Worm (Caenorhabditis elegans) whole organism, L3 larva: Measurements from ENCODE around the gene C36E6.8.

Experiments used
- R02D3.7 ChIP-seq: fragments of 150-350 bp; optimal IDR thresholded peaks from 2 replicates; lab custom pipeline; 2014; ENCODE audit warnings: missing biosample characterization, missing genetic modification characterization
- ZK546.5 ChIP-seq: sonication (generic microtip); optimal IDR thresholded peaks from 2 replicates; lab custom pipeline; 2017; ENCODE audit warnings: missing biosample characterization, missing genetic modification characterization
- aly-2 ChIP-seq: fragments of 150-350 bp; optimal IDR thresholded peaks from 2 replicates; lab custom pipeline; 2014; ENCODE audit warnings: missing biosample characterization, missing genetic modification characterization
- ama-1 ChIP-seq: fragments of 150-350 bp; optimal IDR thresholded peaks from 2 replicates; lab custom pipeline; 2018
- ceh-16 ChIP-seq: sonication (generic microtip); optimal IDR thresholded peaks from 2 replicates; lab custom pipeline; 2017; ENCODE audit warnings: missing biosample characterization, missing genetic modification characterization
- ceh-28 ChIP-seq: fragments of 150-350 bp; optimal IDR thresholded peaks from 2 replicates; lab custom pipeline; 2014; ENCODE audit warnings: missing biosample characterization, missing genetic modification reagents, missing genetic modification characterization
- ceh-82 ChIP-seq: fragments of 150-350 bp; optimal IDR thresholded peaks from 2 replicates; lab custom pipeline; 2014; ENCODE audit warnings: missing biosample characterization, missing genetic modification characterization
- ceh-9 ChIP-seq: sonication (generic microtip); optimal IDR thresholded peaks from 2 replicates; lab custom pipeline; 2018; ENCODE audit warnings: missing biosample characterization, missing genetic modification characterization
- daf-12 ChIP-seq: fragments of 150-350 bp; optimal IDR thresholded peaks from 2 replicates; lab custom pipeline; 2014; ENCODE audit warnings: missing biosample characterization, missing genetic modification reagents, missing genetic modification characterization
- egl-27 ChIP-seq: sonication (generic microtip); optimal IDR thresholded peaks from 4 replicates; lab custom pipeline; 2017; ENCODE audit warnings: missing biosample characterization, missing genetic modification reagents, missing genetic modification characterization
- egl-5 ChIP-seq: fragments of 150-350 bp; optimal IDR thresholded peaks from 2 replicates; lab custom pipeline; 2017; ENCODE audit warnings: missing biosample characterization, missing genetic modification reagents, missing genetic modification characterization, inconsistent platforms
- elt-1 ChIP-seq: fragments of 150-350 bp; optimal IDR thresholded peaks from 2 replicates; lab custom pipeline; 2014; ENCODE audit warnings: missing biosample characterization, missing genetic modification characterization
- elt-2 ChIP-seq: sonication (generic microtip); optimal IDR thresholded peaks from 2 replicates; lab custom pipeline; 2016; ENCODE audit warnings: missing genetic modification reagents, mild to moderate bottlenecking, missing genetic modification characterization, missing compliant biosample characterization
- elt-3 ChIP-seq, 3 experiments: fragments of 150-350 bp in 1 of 3; sonication (generic microtip) in 2 of 3; optimal IDR thresholded peaks; 2 replicates in 2 of 3; 4 replicates in 1 of 3; lab custom pipeline; 2014 to 2017; ENCODE audit warnings: missing biosample characterization in 3 of 3, missing genetic modification characterization in 3 of 3
- eor-1 ChIP-seq, 2 experiments: fragments of 150-350 bp; optimal IDR thresholded peaks; 2 replicates each; lab custom pipeline; 2014 to 2018; ENCODE audit warnings: missing biosample characterization in 2 of 2, missing genetic modification characterization in 2 of 2
- fkh-10 ChIP-seq: sonication (generic microtip); optimal IDR thresholded peaks from 2 replicates; lab custom pipeline; 2017; ENCODE audit warnings: missing biosample characterization, missing genetic modification reagents, missing genetic modification characterization
- fkh-2 ChIP-seq: fragments of 150-350 bp; optimal IDR thresholded peaks from 2 replicates; lab custom pipeline; 2014; ENCODE audit warnings: missing biosample characterization, missing genetic modification reagents, missing genetic modification characterization
- fos-1 ChIP-seq: fragments of 150-350 bp; optimal IDR thresholded peaks from 2 replicates; lab custom pipeline; 2014; ENCODE audit warnings: missing biosample characterization, missing genetic modification characterization
- hmg-11 ChIP-seq: sonication (generic microtip); optimal IDR thresholded peaks from 2 replicates; lab custom pipeline; 2016; ENCODE audit warnings: missing genetic modification characterization, missing compliant biosample characterization
- jun-1 ChIP-seq: fragments of 150-350 bp; optimal IDR thresholded peaks from 2 replicates; lab custom pipeline; 2014; ENCODE audit warnings: missing biosample characterization, missing genetic modification reagents, missing genetic modification characterization
- lin-15B ChIP-seq: fragments of 150-350 bp; optimal IDR thresholded peaks from 2 replicates; lab custom pipeline; 2014; ENCODE audit warnings: missing biosample characterization, missing genetic modification characterization
- lin-39 ChIP-seq: fragments of 150-350 bp; optimal IDR thresholded peaks from 2 replicates; lab custom pipeline; 2018; ENCODE audit warnings: missing biosample characterization, missing genetic modification reagents, missing genetic modification characterization
- lsy-12 ChIP-seq: sonication (generic microtip); optimal IDR thresholded peaks from 2 replicates; lab custom pipeline; 2016; ENCODE audit warnings: mild to moderate bottlenecking, missing genetic modification characterization, missing compliant biosample characterization
- mdl-1 ChIP-seq: fragments of 150-350 bp; optimal IDR thresholded peaks from 2 replicates; lab custom pipeline; 2014; ENCODE audit warnings: missing biosample characterization, missing genetic modification characterization
- mml-1 ChIP-seq: fragments of 150-350 bp; sonication (generic microtip); optimal IDR thresholded peaks from 3 replicates; lab custom pipeline; 2014; ENCODE audit warnings: missing biosample characterization, missing genetic modification characterization
- nfya-1 ChIP-seq: sonication (generic microtip); optimal IDR thresholded peaks from 2 replicates; lab custom pipeline; 2017; ENCODE audit warnings: missing genetic modification characterization, mild to moderate bottlenecking, missing compliant biosample characterization, antibody characterized with exemption, moderate library complexity; ENCODE audit not compliant: insufficient read depth
- nhr-11 ChIP-seq: fragments of 150-350 bp; optimal IDR thresholded peaks from 2 replicates; lab custom pipeline; 2014; ENCODE audit warnings: missing biosample characterization, missing genetic modification characterization
- nhr-12 ChIP-seq: fragments of 150-350 bp; optimal IDR thresholded peaks from 2 replicates; lab custom pipeline; 2014; ENCODE audit warnings: missing biosample characterization, missing genetic modification characterization
- nhr-23 ChIP-seq: fragments of 150-350 bp; optimal IDR thresholded peaks from 2 replicates; lab custom pipeline; 2014; ENCODE audit warnings: missing biosample characterization, missing genetic modification reagents, missing genetic modification characterization
- nhr-237 ChIP-seq: fragments of 150-350 bp; optimal IDR thresholded peaks from 2 replicates; lab custom pipeline; 2014; ENCODE audit warnings: missing biosample characterization, missing genetic modification characterization
- nhr-25 ChIP-seq: sonication (generic microtip); optimal IDR thresholded peaks from 2 replicates; lab custom pipeline; 2017; ENCODE audit warnings: missing biosample characterization, missing genetic modification characterization
- nhr-28 ChIP-seq: fragments of 150-350 bp; optimal IDR thresholded peaks from 2 replicates; lab custom pipeline; 2014; ENCODE audit warnings: missing biosample characterization, missing genetic modification characterization
- nhr-43 ChIP-seq: sonication (generic microtip); optimal IDR thresholded peaks from 2 replicates; lab custom pipeline; 2016; ENCODE audit warnings: mild to moderate bottlenecking, missing genetic modification characterization, missing compliant biosample characterization; ENCODE audit not compliant: poor library complexity, severe bottlenecking
- nhr-67 ChIP-seq: fragments of 150-350 bp; optimal IDR thresholded peaks from 2 replicates; lab custom pipeline; 2014; ENCODE audit warnings: missing biosample characterization, missing genetic modification characterization
- nhr-76 ChIP-seq: fragments of 150-350 bp; sonication (generic microtip); optimal IDR thresholded peaks from 5 replicates; lab custom pipeline; 2014; ENCODE audit warnings: missing biosample characterization, missing genetic modification characterization
- nhr-77 ChIP-seq: fragments of 150-350 bp; optimal IDR thresholded peaks from 2 replicates; lab custom pipeline; 2014; ENCODE audit warnings: missing biosample characterization, missing genetic modification characterization
- pha-4 ChIP-seq: fragments of 150-350 bp; optimal IDR thresholded peaks from 2 replicates; lab custom pipeline; 2014; ENCODE audit warnings: missing biosample characterization, missing genetic modification reagents, missing genetic modification characterization
- pqm-1 ChIP-seq: fragments of 150-350 bp; optimal IDR thresholded peaks from 2 replicates; lab custom pipeline; 2017; ENCODE audit warnings: missing biosample characterization, missing genetic modification characterization, inconsistent platforms
- sea-2 ChIP-seq: fragments of 150-350 bp; sonication (generic microtip); optimal IDR thresholded peaks from 4 replicates; lab custom pipeline; 2014; ENCODE audit warnings: missing biosample characterization, missing genetic modification reagents, missing genetic modification characterization
- skn-1 ChIP-seq: fragments of 150-350 bp; optimal IDR thresholded peaks from 2 replicates; lab custom pipeline; 2014; ENCODE audit warnings: missing biosample characterization, missing genetic modification characterization
- snpc-4 ChIP-seq: fragments of 150-350 bp; optimal IDR thresholded peaks from 2 replicates; lab custom pipeline; 2014; ENCODE audit warnings: missing biosample characterization, missing genetic modification characterization
- tbx-2 ChIP-seq: sonication (generic microtip); optimal IDR thresholded peaks from 2 replicates; lab custom pipeline; 2016; ENCODE audit warnings: mild to moderate bottlenecking, missing genetic modification characterization, missing compliant biosample characterization
- unc-39 ChIP-seq: sonication (generic microtip); optimal IDR thresholded peaks from 4 replicates; lab custom pipeline; 2017; ENCODE audit warnings: missing biosample characterization, missing genetic modification characterization
- unc-62 ChIP-seq: fragments of 150-350 bp; sonication (generic microtip); optimal IDR thresholded peaks from 4 replicates; lab custom pipeline; 2014; ENCODE audit warnings: missing biosample characterization, missing genetic modification reagents, missing genetic modification characterization
- zag-1 ChIP-seq: fragments of 150-350 bp; optimal IDR thresholded peaks from 2 replicates; lab custom pipeline; 2014; ENCODE audit warnings: missing biosample characterization, missing genetic modification characterization
- ztf-11 ChIP-seq: fragments of 150-350 bp; optimal IDR thresholded peaks from 2 replicates; lab custom pipeline; 2014; ENCODE audit warnings: missing biosample characterization, missing genetic modification characterization
- ztf-4 ChIP-seq: fragments of 150-350 bp; optimal IDR thresholded peaks from 2 replicates; lab custom pipeline; 2014; ENCODE audit warnings: missing biosample characterization, missing genetic modification characterization

The C36E6.8 gene

DNA sequence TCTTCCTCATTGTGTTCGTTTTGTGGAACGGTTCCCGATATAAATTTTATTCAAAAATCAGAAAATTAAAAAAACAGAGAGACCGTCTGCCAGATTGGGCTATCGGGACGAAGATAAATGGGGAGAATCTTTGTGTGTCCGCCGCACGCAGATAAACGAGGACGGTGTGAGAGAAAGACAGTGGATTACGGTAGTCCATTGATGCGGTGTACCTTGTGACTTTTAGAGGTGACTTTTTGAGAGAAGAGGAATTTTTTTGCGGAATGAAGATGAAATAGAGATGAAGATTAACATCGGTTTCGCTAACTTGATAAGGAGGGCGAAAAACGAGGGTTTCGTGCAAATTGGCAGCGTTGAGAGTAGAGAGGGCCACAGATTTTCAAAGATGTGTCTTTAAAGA, 10.7 kb upstream of the C36E6.8 start:
- TF ChIP-seq nhr-43 (tag; lab: Kevin White, UChicago): peak; percentile 52
- peak in 1 of 3 experiments; percentile 25 for TF ChIP-seq elt-3 (tag; optimal IDR thresholded peaks at IDR 0.05; lab: Kevin White, UChicago)
- TF ChIP-seq nfya-1 (tag; lab: Kevin White, UChicago): peak; percentile 25
- peak; percentile 60 for TF ChIP-seq nhr-25 (tag; lab: Kevin White, UChicago)
- no peak for TF ChIP-seq zag-1 (tag; lab: Kevin White, UChicago)
- peak; percentile 76 for TF ChIP-seq nhr-23
- peak; percentile 55 for TF ChIP-seq unc-62 (GFP tag; lab: Kevin White, UChicago)
- no peak for TF ChIP-seq tbx-2 (tag; lab: Kevin White, UChicago)
- TF ChIP-seq elt-2 (tag; lab: Kevin White, UChicago): no peak
- peak; percentile 94 for TF ChIP-seq elt-1 (tag; lab: Kevin White, UChicago)
- TF ChIP-seq, all 47 proteins: peak for 7

DNA sequence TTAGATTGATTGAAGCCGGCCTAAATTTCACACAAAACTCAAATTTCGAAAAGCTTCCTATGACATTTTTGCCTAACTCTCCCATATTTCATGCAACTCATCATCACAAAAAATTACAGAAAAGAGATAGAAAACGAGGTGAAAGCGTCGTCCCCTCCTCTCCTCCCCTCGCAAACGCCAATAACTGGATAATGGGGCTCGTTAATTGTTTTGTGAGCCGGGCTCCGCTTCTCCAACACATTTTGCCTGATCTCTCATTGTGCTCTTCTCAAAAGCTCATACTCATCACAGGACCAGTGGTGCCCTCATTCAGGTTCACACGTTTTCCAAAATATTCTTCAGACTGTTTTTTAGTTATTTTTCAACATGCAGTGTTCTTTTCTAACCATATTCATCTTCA, 9.7 kb upstream of the C36E6.8 start, which contains the start of gene pbo-6:
Gene pbo-6, plus strand, starts transcription at position 240 of the 400 bp plus-strand sequence.
- TF ChIP-seq ZK546.5 (tag; lab: Kevin White, UChicago) (no peak), nhr-28 (no peak), egl-5 (tag; lab: Kevin White, UChicago) (peak; percentile 91), aly-2 (tag; lab: Kevin White, UChicago) (no peak), ama-1 (lab: Kevin White, UChicago) (no peak), fkh-2 (no peak), elt-2 (tag; lab: Kevin White, UChicago) (no peak)

DNA sequence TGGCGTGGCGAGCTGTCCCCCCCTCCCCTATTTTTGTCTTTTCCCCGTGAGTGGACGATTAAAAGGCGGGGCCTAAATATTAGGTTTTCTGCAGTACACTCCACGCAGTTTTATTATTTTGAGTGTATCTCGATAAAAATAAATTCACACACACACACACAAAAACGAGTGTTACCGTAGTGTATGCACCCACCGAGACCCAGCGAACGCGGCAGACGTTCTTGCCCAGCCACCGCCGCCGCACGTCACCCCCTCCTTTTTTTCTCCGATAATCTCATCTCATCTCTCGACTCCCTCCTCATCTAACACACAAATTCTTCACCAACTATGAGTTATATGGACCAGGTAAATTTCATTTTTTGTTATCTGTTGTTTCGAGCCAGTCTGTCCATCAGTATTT, 4.3 kb upstream of the C36E6.8 start, which contains the start of gene fubl-3:
Gene fubl-3, plus strand, starts transcription at position 212 of the 400 bp plus-strand sequence.
- no peak for TF ChIP-seq fkh-2
- no peak for TF ChIP-seq unc-62 (GFP tag; lab: Kevin White, UChicago)
- TF ChIP-seq jun-1: no peak
- TF ChIP-seq skn-1 (tag; lab: Kevin White, UChicago): peak; percentile 11
- no peak for TF ChIP-seq ceh-9 (tag; lab: Kevin White, UChicago)
- TF ChIP-seq nhr-25 (tag; lab: Kevin White, UChicago): peak; percentile 7
- TF ChIP-seq ztf-4 (tag; lab: Kevin White, UChicago): no peak
- peak; percentile 27 for TF ChIP-seq elt-2 (tag; lab: Kevin White, UChicago)
- no peak for TF ChIP-seq nhr-12 (tag; lab: Kevin White, UChicago)
- TF ChIP-seq nhr-23: peak; percentile 14
- no peak for TF ChIP-seq ceh-82 (tag; lab: Kevin White, UChicago)
- no peak for TF ChIP-seq nhr-67 (tag; lab: Kevin White, UChicago)
- peak; percentile 72 for TF ChIP-seq snpc-4
- TF ChIP-seq elt-3 (tag; optimal IDR thresholded peaks at IDR 0.05; lab: Kevin White, UChicago): no peak
- TF ChIP-seq lin-39: peak; percentile 55
- TF ChIP-seq nhr-76 (tag; lab: Kevin White, UChicago): no peak
- TF ChIP-seq lsy-12 (tag; lab: Kevin White, UChicago): no peak
- TF ChIP-seq fos-1 (tag; lab: Kevin White, UChicago): no peak
- TF ChIP-seq aly-2 (tag; lab: Kevin White, UChicago): no peak
- no peak for TF ChIP-seq daf-12 (tag; lab: Kevin White, UChicago)
- TF ChIP-seq pha-4 (tag; lab: Kevin White, UChicago): peak; percentile 23
- no peak for TF ChIP-seq eor-1 (tag; optimal IDR thresholded peaks at IDR 0.05; lab: Kevin White, UChicago)
- TF ChIP-seq mml-1 (tag; lab: Kevin White, UChicago): no peak
- TF ChIP-seq pqm-1 (tag; lab: Kevin White, UChicago): no peak
- TF ChIP-seq nhr-11: no peak
- TF ChIP-seq nhr-28: no peak
- TF ChIP-seq mdl-1 (tag; lab: Kevin White, UChicago): no peak
- no peak for TF ChIP-seq tbx-2 (tag; lab: Kevin White, UChicago)
- TF ChIP-seq egl-5 (tag; lab: Kevin White, UChicago): no peak
- no peak for TF ChIP-seq unc-39
- TF ChIP-seq fkh-10 (GFP tag; lab: Kevin White, UChicago): no peak
- peak; percentile 82 for TF ChIP-seq nfya-1 (tag; lab: Kevin White, UChicago)
- TF ChIP-seq sea-2 (GFP tag; lab: Kevin White, UChicago): no peak
- TF ChIP-seq zag-1 (tag; lab: Kevin White, UChicago): no peak
- no peak for TF ChIP-seq nhr-43 (tag; lab: Kevin White, UChicago)
- no peak for TF ChIP-seq nhr-237 (tag; lab: Kevin White, UChicago)
- TF ChIP-seq nhr-77 (tag; lab: Kevin White, UChicago): no peak
- TF ChIP-seq lin-15B (tag; lab: Kevin White, UChicago): peak; percentile 27
- TF ChIP-seq ZK546.5 (tag; lab: Kevin White, UChicago): no peak
- no peak for TF ChIP-seq ztf-11
- no peak for TF ChIP-seq ama-1 (lab: Kevin White, UChicago)
- peak; percentile 1 for TF ChIP-seq elt-1 (tag; lab: Kevin White, UChicago)
- TF ChIP-seq ceh-16 (tag; lab: Kevin White, UChicago): no peak
- TF ChIP-seq egl-27 (tag; lab: Kevin White, UChicago): no peak
- no peak for TF ChIP-seq ceh-28
- no peak for TF ChIP-seq hmg-11
- no peak for TF ChIP-seq R02D3.7 (tag; lab: Kevin White, UChicago)
